Fruit fly (Drosophila melanogaster) whole organism, embryonic: ENCODE results near the gene Scgbeta.
A peak's percentile ranks its signal among the peaks of the same experiment; 100 is the strongest.

Experiments used
- Awh ChIP-seq: fragments of 200-800 bp; sonication (Bioruptor generic); IDR thresholded peaks from 2 replicates; pipeline ENCODE4, ENCODE4 v1.3.6; 2022; ENCODE audit warnings: missing biosample characterization, missing genetic modification characterization
- Blimp-1 ChIP-seq: fragments of 200-800 bp; sonication (Bioruptor generic); optimal IDR thresholded peaks from 3 replicates; lab custom pipeline; 2018; ENCODE audit warnings: missing biosample characterization, missing genetic modification characterization, mild to moderate bottlenecking, moderate library complexity, missing genetic modification reagents
- CG10274 ChIP-seq: fragments of 200-800 bp; sonication (Bioruptor generic); optimal IDR thresholded peaks from 3 replicates; lab custom pipeline; 2017; ENCODE audit warnings: missing biosample characterization, mild to moderate bottlenecking, missing genetic modification characterization
- CG12659 ChIP-seq: fragments of 200-800 bp; sonication (Bioruptor generic); optimal IDR thresholded peaks from 3 replicates; lab custom pipeline; 2017; ENCODE audit warnings: mild to moderate bottlenecking, missing biosample characterization, missing genetic modification reagents, missing genetic modification characterization
- CG12744 ChIP-seq: fragments of 200-800 bp; sonication (Bioruptor generic); optimal IDR thresholded peaks from 2 replicates; lab custom pipeline; 2016; ENCODE audit warnings: missing biosample characterization, missing genetic modification characterization
- CG12942 ChIP-seq: fragments of 200-800 bp; sonication (Bioruptor generic); optimal IDR thresholded peaks from 3 replicates; lab custom pipeline; 2016; ENCODE audit warnings: missing biosample characterization, missing genetic modification characterization
- CG13775 ChIP-seq: fragments of 200-800 bp; sonication (Bioruptor generic); optimal IDR thresholded peaks from 3 replicates; lab custom pipeline; 2017; ENCODE audit warnings: missing biosample characterization, mild to moderate bottlenecking, missing genetic modification characterization
- CG14014 ChIP-seq: fragments of 200-800 bp; sonication (Bioruptor generic); IDR thresholded peaks from 2 replicates; pipeline ENCODE4 v1.3.6; 2022; ENCODE audit warnings: missing biosample characterization, missing genetic modification characterization
- CG15011 ChIP-seq: fragments of 200-800 bp; sonication (Bioruptor generic); optimal IDR thresholded peaks from 3 replicates; lab custom pipeline; 2018; ENCODE audit warnings: missing biosample characterization, mild to moderate bottlenecking, missing genetic modification characterization
- CG15073 ChIP-seq: fragments of 200-800 bp; sonication (Bioruptor generic); optimal IDR thresholded peaks from 2 replicates; lab custom pipeline; 2016; ENCODE audit warnings: missing biosample characterization, missing genetic modification characterization
- CG1529 ChIP-seq: fragments of 200-800 bp; sonication (Bioruptor generic); optimal IDR thresholded peaks from 3 replicates; lab custom pipeline; 2018; ENCODE audit warnings: missing biosample characterization, missing genetic modification characterization
- CG16815 ChIP-seq: fragments of 200-800 bp; sonication (Bioruptor generic); optimal IDR thresholded peaks from 3 replicates; lab custom pipeline; 2017; ENCODE audit warnings: missing biosample characterization, mild to moderate bottlenecking, missing genetic modification characterization
- CG17359 ChIP-seq: fragments of 200-800 bp; sonication (Bioruptor generic); optimal IDR thresholded peaks from 3 replicates; lab custom pipeline; 2018; ENCODE audit warnings: missing biosample characterization, mild to moderate bottlenecking, missing genetic modification characterization, moderate library complexity
- CG2889 ChIP-seq: fragments of 200-800 bp; sonication (Bioruptor generic); IDR thresholded peaks from 3 replicates; pipeline ENCODE4 v1.3.6; 2022; ENCODE audit warnings: missing biosample characterization, missing genetic modification characterization
- CG30403 ChIP-seq: fragments of 200-800 bp; sonication (Bioruptor generic); optimal IDR thresholded peaks from 3 replicates; lab custom pipeline; 2016; ENCODE audit warnings: missing biosample characterization, missing genetic modification characterization
- CG3838 ChIP-seq: fragments of 200-800 bp; sonication (Bioruptor generic); optimal IDR thresholded peaks from 3 replicates; lab custom pipeline; 2016; ENCODE audit warnings: missing biosample characterization, missing genetic modification characterization
- CG42726 ChIP-seq: fragments of 200-800 bp; sonication (Bioruptor generic); IDR thresholded peaks from 2 replicates; pipeline ENCODE4 v1.3.6; 2022; ENCODE audit warnings: missing biosample characterization, missing genetic modification characterization; ENCODE audit not compliant: partially characterized antibody
- CG4707 ChIP-seq: fragments of 200-800 bp; sonication (Bioruptor generic); optimal IDR thresholded peaks from 2 replicates; lab custom pipeline; 2018; ENCODE audit warnings: missing biosample characterization, mild to moderate bottlenecking, missing genetic modification characterization, moderate library complexity
- CG6683 ChIP-seq: fragments of 200-800 bp; sonication (Bioruptor generic); optimal IDR thresholded peaks from 2 replicates; lab custom pipeline; 2017; ENCODE audit warnings: missing biosample characterization, mild to moderate bottlenecking, missing genetic modification characterization, missing genetic modification reagents
- CG9817 ChIP-seq: fragments of 200-800 bp; sonication (Bioruptor generic); optimal IDR thresholded peaks from 2 replicates; lab custom pipeline; 2018; ENCODE audit warnings: missing biosample characterization, mild to moderate bottlenecking, missing genetic modification characterization, moderate library complexity
- Fer3 ChIP-seq: fragments of 200-800 bp; sonication (Bioruptor generic); optimal IDR thresholded peaks from 2 replicates; lab custom pipeline; 2018; ENCODE audit warnings: missing biosample characterization, mild to moderate bottlenecking, missing genetic modification characterization, moderate library complexity
- HmgD ChIP-seq: fragments of 200-800 bp; sonication (Bioruptor generic); optimal IDR thresholded peaks from 3 replicates; lab custom pipeline; 2016; ENCODE audit warnings: missing biosample characterization, missing genetic modification characterization
- Hr3 ChIP-seq: fragments of 200-800 bp; sonication (Bioruptor generic); optimal IDR thresholded peaks from 3 replicates; lab custom pipeline; 2016; ENCODE audit warnings: missing biosample characterization, missing genetic modification characterization
- Meics ChIP-seq: fragments of 200-800 bp; sonication (Bioruptor generic); optimal IDR thresholded peaks from 2 replicates; lab custom pipeline; 2017; ENCODE audit warnings: missing biosample characterization, mild to moderate bottlenecking, missing genetic modification characterization
- Oaz ChIP-seq: fragments of 200-800 bp; sonication (Bioruptor generic); IDR thresholded peaks from 2 replicates; pipeline ENCODE4 v1.3.6; 2022; ENCODE audit warnings: missing biosample characterization, missing genetic modification characterization
- Opbp ChIP-seq: fragments of 200-800 bp; sonication (Bioruptor generic); IDR thresholded peaks from 3 replicates; pipeline ENCODE4 v1.3.6; 2022; ENCODE audit warnings: missing biosample characterization, missing genetic modification characterization; ENCODE audit not compliant: partially characterized antibody
- Sin3A ChIP-seq: fragments of >200 bp; optimal IDR thresholded peaks from 2 replicates; lab custom pipeline; 2018
- Tbp ChIP-seq: fragments of >200 bp; optimal IDR thresholded peaks from 2 replicates; lab custom pipeline; 2018; ENCODE audit warnings: missing biosample characterization, missing genetic modification characterization
- Usf ChIP-seq: fragments of 200-800 bp; sonication (Bioruptor generic); optimal IDR thresholded peaks from 2 replicates; lab custom pipeline; 2017; ENCODE audit warnings: missing genotype, missing biosample characterization, missing genetic modification characterization
- Vsx1 ChIP-seq: fragments of 200-800 bp; sonication (Bioruptor generic); optimal IDR thresholded peaks from 2 replicates; lab custom pipeline; 2017; ENCODE audit warnings: missing biosample characterization, mild to moderate bottlenecking, missing genetic modification characterization, missing genetic modification reagents
- ab ChIP-seq: fragments of 200-800 bp; sonication (Bioruptor generic); optimal IDR thresholded peaks from 2 replicates; lab custom pipeline; 2016; ENCODE audit warnings: missing biosample characterization, missing genetic modification characterization
- btn ChIP-seq: fragments of 200-800 bp; sonication (Bioruptor generic); optimal IDR thresholded peaks from 2 replicates; lab custom pipeline; 2016; ENCODE audit warnings: missing biosample characterization, missing genetic modification characterization
- cad ChIP-seq: fragments of >200 bp; optimal IDR thresholded peaks from 2 replicates; lab custom pipeline; 2017; ENCODE audit warnings: missing biosample characterization, missing genetic modification characterization
- cato ChIP-seq: fragments of 200-800 bp; sonication (Bioruptor generic); optimal IDR thresholded peaks from 2 replicates; lab custom pipeline; 2016; ENCODE audit warnings: missing biosample characterization, missing genetic modification characterization, borderline replicate concordance
- cwo ChIP-seq: fragments of 200-800 bp; sonication (Bioruptor generic); optimal IDR thresholded peaks from 3 replicates; lab custom pipeline; 2017; ENCODE audit warnings: missing biosample characterization, missing genetic modification characterization, mild to moderate bottlenecking, moderate library complexity, missing genetic modification reagents
- da ChIP-seq: fragments of 200-800 bp; sonication (Bioruptor generic); optimal IDR thresholded peaks from 2 replicates; lab custom pipeline; 2016; ENCODE audit warnings: missing biosample characterization, missing genetic modification characterization
- emc ChIP-seq: fragments of 200-800 bp; sonication (Bioruptor generic); optimal IDR thresholded peaks from 2 replicates; lab custom pipeline; 2016; ENCODE audit warnings: missing biosample characterization, missing genetic modification characterization
- eve ChIP-seq, 2 experiments: fragments of >200 bp; optimal IDR thresholded peaks; 2 replicates each; lab custom pipeline; 2017; ENCODE audit warnings: missing biosample characterization in 2 of 2, missing genetic modification characterization in 2 of 2
- eyg ChIP-seq: fragments of 200-800 bp; sonication (Bioruptor generic); optimal IDR thresholded peaks from 3 replicates; lab custom pipeline; 2016; ENCODE audit warnings: missing biosample characterization, missing genetic modification characterization
- gcm ChIP-seq: fragments of 200-800 bp; sonication (Bioruptor generic); optimal IDR thresholded peaks from 2 replicates; lab custom pipeline; 2019; ENCODE audit warnings: missing biosample characterization, mild to moderate bottlenecking, missing genetic modification characterization, moderate library complexity
- gt ChIP-seq: fragments of 200-800 bp; sonication (Bioruptor generic); IDR thresholded peaks from 2 replicates; pipeline ENCODE4 v1.3.6; 2022; ENCODE audit warnings: missing biosample characterization, missing genetic modification characterization
- ham ChIP-seq: fragments of 200-800 bp; sonication (Bioruptor generic); IDR thresholded peaks from 2 replicates; pipeline ENCODE4 v1.3.6; 2022; ENCODE audit warnings: missing biosample characterization, missing genetic modification characterization
- her ChIP-seq: fragments of 200-800 bp; sonication (Bioruptor generic); optimal IDR thresholded peaks from 2 replicates; lab custom pipeline; 2016; ENCODE audit warnings: missing biosample characterization, missing genetic modification characterization
- insv ChIP-seq, 2 experiments: fragments of 200-800 bp; sonication (Bioruptor generic); optimal IDR thresholded peaks; 3 replicates each; lab custom pipeline; 2016 to 2018; ENCODE audit warnings: missing biosample characterization in 2 of 2, missing genetic modification characterization in 2 of 2
- kay ChIP-seq: fragments of 200-800 bp; sonication (Bioruptor generic); optimal IDR thresholded peaks from 2 replicates; lab custom pipeline; 2016; ENCODE audit warnings: missing biosample characterization, missing genetic modification characterization
- oc ChIP-seq: fragments of 200-800 bp; sonication (Bioruptor generic); optimal IDR thresholded peaks from 2 replicates; lab custom pipeline; 2018; ENCODE audit warnings: missing biosample characterization, mild to moderate bottlenecking, missing genetic modification characterization, moderate library complexity
- prd ChIP-seq, 3 experiments: fragments of >200 bp in 2 of 3; fragments of 200-800 bp in 1 of 3; sonication (Bioruptor generic) in 1 of 3; optimal IDR thresholded peaks in 2 of 3; IDR thresholded peaks in 1 of 3; 2 replicates in 2 of 3; 3 replicates in 1 of 3; pipeline versions ENCODE4 v1.3.6 to Lab custom; 2017 to 2022; ENCODE audit warnings: missing biosample characterization in 1 of 3, missing genetic modification characterization in 1 of 3
- repo ChIP-seq: fragments of 200-800 bp; sonication (Bioruptor generic); optimal IDR thresholded peaks from 2 replicates; lab custom pipeline; 2016; ENCODE audit warnings: missing biosample characterization, missing genetic modification characterization
- sens-2 ChIP-seq: fragments of 200-800 bp; sonication (Bioruptor generic); IDR thresholded peaks from 2 replicates; pipeline ENCODE4 v1.3.6; 2022; ENCODE audit warnings: missing biosample characterization, missing genetic modification characterization
- slp2 ChIP-seq: fragments of 200-800 bp; sonication (Bioruptor generic); optimal IDR thresholded peaks from 2 replicates; lab custom pipeline; 2016; ENCODE audit warnings: missing biosample characterization, missing genetic modification characterization
- sob ChIP-seq: fragments of 200-800 bp; sonication (Bioruptor generic); IDR thresholded peaks from 2 replicates; pipeline ENCODE4 v1.3.6; 2022; ENCODE audit warnings: missing biosample characterization, missing genetic modification characterization
- trem ChIP-seq: fragments of 200-800 bp; optimal IDR thresholded peaks from 3 replicates; lab custom pipeline; 2019; ENCODE audit warnings: missing biosample characterization, mild to moderate bottlenecking, missing genetic modification characterization, moderate library complexity

Gene Scgbeta

dm6 chr3R:12408160-12408559, 14.1 kb downstream of the Scgbeta start, which contains the start of gene CG5196 (continued):
- TF ChIP-seq sob (GFP tag; lab: Robert Waterston, UW) (peak; percentile 20; the same call in 1 of the 2 replicates), CG30403 (no peak), CG2889 (GFP tag; lab: Robert Waterston, UW) (no peak), cato (GFP tag; lab: Kevin White, UChicago) (no peak), cad (GFP tag; lab: Kevin White, UChicago) (no peak), CG3838 (no peak), cwo (GFP tag; lab: Kevin White, UChicago) (no peak), Blimp-1 (no peak), repo (GFP tag; lab: Kevin White, UChicago) (peak; percentile 9), CG16815 (GFP tag; lab: Kevin White, UChicago) (no peak), HmgD (GFP tag; lab: Kevin White, UChicago) (no peak), Fer3 (tag; lab: Kevin White, UChicago) (peak; percentile 13), Tbp (GFP tag; lab: Kevin White, UChicago) (no peak), emc (no peak), prd (optimal IDR thresholded peaks at IDR 0.05; lab: Kevin White, UChicago) (no peak), prd (GFP tag; IDR thresholded peaks at IDR 0.05; lab: Robert Waterston, UW) (no peak), CG1529 (GFP tag; lab: Kevin White, UChicago) (no peak), ham (GFP tag; lab: Robert Waterston, UW) (no peak), CG12659 (GFP tag; lab: Kevin White, UChicago) (peak; percentile 78), CG17359 (tag; lab: Kevin White, UChicago) (no peak), ab (GFP tag; lab: Kevin White, UChicago) (no peak), btn (no peak), CG14014 (no peak; the same call in 1 of the 2 replicates), Oaz (GFP tag; lab: Robert Waterston, UW) (no peak), her (GFP tag; lab: Kevin White, UChicago) (peak; percentile 13), trem (tag; lab: Kevin White, UChicago) (peak; percentile 76), Vsx1 (GFP tag; lab: Kevin White, UChicago) (peak; percentile 31), Hr3 (no peak), kay (no peak), CG15073 (GFP tag; lab: Kevin White, UChicago) (no peak), eve (GFP tag; optimal IDR thresholded peaks at IDR 0.05; lab: Kevin White, UChicago) (no peak), CG6683 (GFP tag; lab: Kevin White, UChicago) (no peak), slp2 (GFP tag; lab: Kevin White, UChicago) (no peak), CG15011 (no peak), Meics (GFP tag; lab: Kevin White, UChicago) (no peak), insv (GFP tag; optimal IDR thresholded peaks at IDR 0.05; lab: Kevin White, UChicago) (peak in 1 of 2 experiments; percentile 53), gcm (no peak), CG12744 (no peak), CG9817 (tag; lab: Kevin White, UChicago) (no peak), gt (GFP tag; lab: Robert Waterston, UW) (no peak), CG10274 (GFP tag; lab: Kevin White, UChicago) (no peak), CG4707 (GFP tag; lab: Kevin White, UChicago) (no peak), da (GFP tag; lab: Kevin White, UChicago) (no peak), oc (tag; lab: Kevin White, UChicago) (no peak), Sin3A (lab: Kevin White, UChicago) (peak; percentile 29), Usf (GFP tag; lab: Kevin White, UChicago) (no peak), Awh (GFP tag; lab: Robert Waterston, UW) (no peak), eyg (GFP tag; lab: Kevin White, UChicago) (no peak), CG42726 (no peak), CG13775 (GFP tag; lab: Kevin White, UChicago) (no peak), sens-2 (GFP tag; lab: Robert Waterston, UW) (no peak), CG12942 (no peak), Opbp (GFP tag; lab: Robert Waterston, UW) (peak; percentile 72)
